Fruit fly (Drosophila melanogaster): ENCODE measurements around the gene abd-A.

Gene abd-A

dm6 chr3R:16861217-16861616, 31.4 kb upstream of the abd-A start (continued):
- TF ChIP-seq gem (tag; optimal IDR thresholded peaks at IDR 0.05) (peak; percentile 39), CG6689 (GFP tag; IDR thresholded peaks at IDR 0.05) (no peak), MBD-R2 (GFP tag; IDR thresholded peaks at IDR 0.05) (no peak), pho (GFP tag; optimal IDR thresholded peaks at IDR 0.05) (no peak), chm (GFP tag; IDR thresholded peaks at IDR 0.05) (no peak), CG10267 (tag; optimal IDR thresholded peaks at IDR 0.05) (no peak), Neu2 (GFP tag; optimal IDR thresholded peaks at IDR 0.05; ENCODE audit: borderline replicate concordance) (no peak), CG3838 (GFP tag; optimal IDR thresholded peaks at IDR 0.05) (no peak), klu (GFP tag; IDR thresholded peaks at IDR 0.05) (no peak), lmd (GFP tag; IDR thresholded peaks at IDR 0.05) (no peak), CG17568 (GFP tag; optimal IDR thresholded peaks at IDR 0.05) (no peak), Hr39 (optimal IDR thresholded peaks at IDR 0.05) (no peak), CG17361 (GFP tag; IDR thresholded peaks at IDR 0.05) (0 out of 3 replicates have a peak, but pooled peaks have one; percentile 23), Atf3 (GFP tag; optimal IDR thresholded peaks at IDR 0.05) (no peak), CG2712 (tag; optimal IDR thresholded peaks at IDR 0.05) (peak; percentile 40), chif (GFP tag; optimal IDR thresholded peaks at IDR 0.05) (no peak), CG5180 (GFP tag; optimal IDR thresholded peaks at IDR 0.05) (no peak), CG15073 (GFP tag; optimal IDR thresholded peaks at IDR 0.05) (no peak), CG14860 (GFP tag; IDR thresholded peaks at IDR 0.05; ENCODE audit: partially characterized antibody) (no peak), repo (GFP tag; optimal IDR thresholded peaks at IDR 0.05) (no peak), wor (GFP tag; IDR thresholded peaks at IDR 0.05) (no peak), mirr (GFP tag; optimal IDR thresholded peaks at IDR 0.05) (no peak), CG18262 (tag; optimal IDR thresholded peaks at IDR 0.05) (peak; percentile 46), NK7.1 (GFP tag; optimal IDR thresholded peaks at IDR 0.05) (no peak), CG9437 (GFP tag; optimal IDR thresholded peaks at IDR 0.05) (no peak), Dp (GFP tag; optimal IDR thresholded peaks at IDR 0.05) (no peak), Poxn (GFP tag; IDR thresholded peaks at IDR 0.05) (no peak), BtbVII (GFP tag; optimal IDR thresholded peaks at IDR 0.05) (no peak), CG10431 (GFP tag; optimal IDR thresholded peaks at IDR 0.05) (no peak), prd (optimal IDR thresholded peaks at IDR 0.05) (no peak), prd (GFP tag; IDR thresholded peaks at IDR 0.05) (peak; percentile 37; the same call in 1 of the 3 replicates), Fer3 (tag; optimal IDR thresholded peaks at IDR 0.05) (no peak), vvl (GFP tag; IDR thresholded peaks at IDR 0.05) (no peak), CG7271 (tag; optimal IDR thresholded peaks at IDR 0.05) (no peak), MESR4 (GFP tag; optimal IDR thresholded peaks at IDR 0.05) (no peak), D19B (GFP tag; optimal IDR thresholded peaks at IDR 0.05) (no peak), ewg (GFP tag; optimal IDR thresholded peaks at IDR 0.05) (no peak), Dad (GFP tag; optimal IDR thresholded peaks at IDR 0.05) (no peak), peb (GFP tag; IDR thresholded peaks at IDR 0.05) (no peak), Side (GFP tag; optimal IDR thresholded peaks at IDR 0.05) (no peak), Dek (tag; optimal IDR thresholded peaks at IDR 0.05) (no peak), CG11723 (GFP tag; optimal IDR thresholded peaks at IDR 0.05) (no peak), nmo (GFP tag; optimal IDR thresholded peaks at IDR 0.05) (peak; percentile 14), CG16779 (GFP tag; IDR thresholded peaks at IDR 0.05) (no peak), Dip2 (GFP tag; IDR thresholded peaks at IDR 0.05) (no peak), fd102C (GFP tag; optimal IDR thresholded peaks at IDR 0.05) (no peak), ara (GFP tag; IDR thresholded peaks at IDR 0.05) (0 out of 2 replicates have a peak, but pooled peaks have one; percentile 19), sna (GFP tag; IDR thresholded peaks at IDR 0.05; ENCODE audit: partially characterized antibody) (no peak), CG4854 (GFP tag; optimal IDR thresholded peaks at IDR 0.05) (no peak), Meics (GFP tag; optimal IDR thresholded peaks at IDR 0.05) (no peak), fru (optimal IDR thresholded peaks at IDR 0.05) (no peak), CG30431 (GFP tag; optimal IDR thresholded peaks at IDR 0.05) (no peak), CG11398 (GFP tag; optimal IDR thresholded peaks at IDR 0.05) (no peak)
